Worm (Caenorhabditis elegans) whole organism, mixed stage, embryonic: ENCODE data around the gene ZK1010.8.

Experiments used
- blmp-1 ChIP-seq: fragments of 150-350 bp; optimal IDR thresholded peaks from 2 replicates; lab custom pipeline; 2014; ENCODE audit warnings: missing biosample characterization, missing genetic modification characterization
- ceh-43 ChIP-seq: fragments of 200-800 bp; sonication (Bioruptor generic); optimal IDR thresholded peaks from 2 replicates; lab custom pipeline; 2018; ENCODE audit warnings: mild to moderate bottlenecking, missing genetic modification characterization, moderate library complexity, missing compliant biosample characterization
- cnd-1 ChIP-seq: fragments of 200-800 bp; sonication (Bioruptor generic); optimal IDR thresholded peaks from 2 replicates; lab custom pipeline; 2018; ENCODE audit warnings: mild to moderate bottlenecking, missing genetic modification characterization, missing compliant biosample characterization
- elt-1 ChIP-seq: sonication (generic microtip); optimal IDR thresholded peaks from 2 replicates; lab custom pipeline; 2017; ENCODE audit warnings: missing genetic modification characterization, mild to moderate bottlenecking, missing compliant biosample characterization, antibody characterized with exemption, moderate library complexity, borderline replicate concordance; ENCODE audit not compliant: insufficient read depth
- flh-1 ChIP-seq: fragments of 200-800 bp; sonication (Bioruptor generic); optimal IDR thresholded peaks from 2 replicates; lab custom pipeline; 2018; ENCODE audit warnings: mild to moderate bottlenecking, missing genetic modification characterization, moderate library complexity, missing compliant biosample characterization
- lin-32 ChIP-seq: fragments of 200-800 bp; sonication (Bioruptor generic); optimal IDR thresholded peaks from 2 replicates; lab custom pipeline; 2018; ENCODE audit warnings: mild to moderate bottlenecking, missing genetic modification characterization, missing compliant biosample characterization
- nhr-12 ChIP-seq: fragments of 150-350 bp; optimal IDR thresholded peaks from 2 replicates; lab custom pipeline; 2014; ENCODE audit warnings: missing biosample characterization, missing genetic modification characterization
- nhr-237 ChIP-seq: fragments of 150-350 bp; optimal IDR thresholded peaks from 2 replicates; lab custom pipeline; 2014; ENCODE audit warnings: missing biosample characterization, missing genetic modification characterization
- sem-2 ChIP-seq: fragments of 200-800 bp; sonication (Bioruptor generic); optimal IDR thresholded peaks from 2 replicates; lab custom pipeline; 2018; ENCODE audit warnings: mild to moderate bottlenecking, missing genetic modification characterization, missing compliant biosample characterization
- snpc-4 ChIP-seq: fragments of 150-350 bp; optimal IDR thresholded peaks from 2 replicates; lab custom pipeline; 2014; ENCODE audit warnings: missing biosample characterization, missing genetic modification characterization

DNA sequence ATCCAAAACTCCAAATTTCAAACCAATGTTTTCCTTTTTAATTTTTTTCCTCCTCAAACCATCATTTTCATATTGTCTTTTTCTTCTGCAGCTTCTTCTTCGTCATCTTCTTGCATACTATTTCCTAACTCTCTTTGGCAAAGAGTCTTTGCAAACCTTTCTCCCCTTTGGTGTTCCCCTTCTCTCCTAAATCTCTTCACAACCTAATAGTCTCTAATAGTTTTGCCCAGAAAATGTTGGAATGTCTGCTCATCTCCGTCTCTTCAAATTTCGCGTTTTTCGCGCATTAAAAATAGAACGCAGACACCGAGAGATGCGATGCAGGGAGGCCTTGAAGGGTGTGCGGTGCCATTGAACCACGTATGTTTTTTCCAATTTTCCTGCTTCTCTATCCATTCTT is 1.6 kb upstream of the ZK1010.8 start, which contains the start of gene ZK1010.10:
- TF ChIP-seq snpc-4 (tag; lab: Kevin White, UChicago): no peak
- no peak for TF ChIP-seq ceh-43 (GFP tag; lab: Kevin White, UChicago)
- TF ChIP-seq nhr-12: no peak
- no peak for TF ChIP-seq lin-32 (GFP tag; lab: Kevin White, UChicago)
- TF ChIP-seq cnd-1 (tag; lab: Kevin White, UChicago): no peak
- no peak for TF ChIP-seq flh-1 (GFP tag; lab: Kevin White, UChicago)
- TF ChIP-seq blmp-1 (tag; lab: Kevin White, UChicago): no peak
- no peak for TF ChIP-seq elt-1 (tag; lab: Kevin White, UChicago)
- no peak for TF ChIP-seq sem-2
- peak; percentile 59 for TF ChIP-seq nhr-237 (tag; lab: Kevin White, UChicago)
